Fruit fly (Drosophila melanogaster) whole organism, adult: ENCODE data around the gene CG14110.

ENCODE experiments used
- CG11617 ChIP-seq: fragments of 200-800 bp; sonication (Bioruptor generic); optimal IDR thresholded peaks from 2 replicates; lab custom pipeline; 2017; ENCODE audit warnings: mild to moderate bottlenecking, missing biosample characterization, missing genetic modification reagents, missing genetic modification characterization
- CG14711 ChIP-seq: fragments of 200-800 bp; sonication (Bioruptor generic); optimal IDR thresholded peaks from 2 replicates; lab custom pipeline; 2018; ENCODE audit warnings: missing biosample characterization, mild to moderate bottlenecking, missing genetic modification characterization, moderate library complexity
- CG1620 ChIP-seq: fragments of 200-800 bp; sonication (Bioruptor generic); optimal IDR thresholded peaks from 2 replicates; lab custom pipeline; 2016; ENCODE audit warnings: missing biosample characterization, missing genetic modification characterization
- CG33017 ChIP-seq: fragments of 200-800 bp; sonication (Bioruptor generic); optimal IDR thresholded peaks from 2 replicates; lab custom pipeline; 2018; ENCODE audit warnings: missing biosample characterization, mild to moderate bottlenecking, missing genetic modification characterization, moderate library complexity
- CG5204 ChIP-seq: fragments of 200-800 bp; sonication (Bioruptor generic); optimal IDR thresholded peaks from 2 replicates; lab custom pipeline; 2016; ENCODE audit warnings: missing biosample characterization, missing genetic modification characterization
- CG7045 ChIP-seq: fragments of 200-800 bp; sonication (Bioruptor generic); optimal IDR thresholded peaks from 2 replicates; lab custom pipeline; 2017; ENCODE audit warnings: missing biosample characterization, mild to moderate bottlenecking, missing genetic modification characterization
- CG7101 ChIP-seq: fragments of 200-800 bp; sonication (Bioruptor generic); optimal IDR thresholded peaks from 2 replicates; lab custom pipeline; 2018; ENCODE audit warnings: missing biosample characterization, mild to moderate bottlenecking, missing genetic modification characterization, moderate library complexity
- Clk ChIP-seq: fragments of 200-800 bp; sonication (Bioruptor generic); optimal IDR thresholded peaks from 2 replicates; lab custom pipeline; 2017; ENCODE audit warnings: missing biosample characterization, missing genetic modification characterization
- Crg-1 ChIP-seq: fragments of 200-800 bp; sonication (Bioruptor generic); optimal IDR thresholded peaks from 2 replicates; lab custom pipeline; 2016; ENCODE audit warnings: missing biosample characterization, missing genetic modification characterization
- Hr96 ChIP-seq: fragments of 200-800 bp; sonication (Bioruptor generic); optimal IDR thresholded peaks from 2 replicates; lab custom pipeline; 2016; ENCODE audit warnings: missing biosample characterization, missing genetic modification characterization
- Mnt ChIP-seq: fragments of 200-800 bp; sonication (Bioruptor generic); optimal IDR thresholded peaks from 2 replicates; lab custom pipeline; 2016; ENCODE audit warnings: missing biosample characterization, mild to moderate bottlenecking, missing genetic modification characterization
- bab1 ChIP-seq: fragments of 200-800 bp; sonication (Bioruptor generic); optimal IDR thresholded peaks from 3 replicates; lab custom pipeline; 2019; ENCODE audit warnings: missing biosample characterization, mild to moderate bottlenecking, missing genetic modification characterization, moderate library complexity
- cic ChIP-seq: fragments of 200-800 bp; sonication (Bioruptor generic); optimal IDR thresholded peaks from 2 replicates; lab custom pipeline; 2017; ENCODE audit warnings: missing biosample characterization, mild to moderate bottlenecking, missing genetic modification characterization, moderate library complexity
- cnc ChIP-seq, 2 experiments: fragments of >200 bp; optimal IDR thresholded peaks; 2 replicates each; lab custom pipeline; 2017
- kay ChIP-seq: fragments of 200-800 bp; sonication (Bioruptor generic); peaks from one replicate; lab custom pipeline; 2016; ENCODE audit warnings: missing biosample characterization, missing genetic modification characterization, borderline replicate concordance
- ovo ChIP-seq: fragments of 200-800 bp; sonication (Bioruptor generic); optimal IDR thresholded peaks from 2 replicates; lab custom pipeline; 2016; ENCODE audit warnings: missing biosample characterization, missing genetic modification characterization
- pad ChIP-seq: fragments of 200-800 bp; sonication (Bioruptor generic); optimal IDR thresholded peaks from 3 replicates; lab custom pipeline; 2017; ENCODE audit warnings: missing biosample characterization, missing genetic modification characterization, mild to moderate bottlenecking, moderate library complexity, missing genetic modification reagents
- tj ChIP-seq: fragments of 200-800 bp; sonication (Bioruptor generic); optimal IDR thresholded peaks from 3 replicates; lab custom pipeline; 2017; ENCODE audit warnings: missing biosample characterization, mild to moderate bottlenecking, missing genetic modification characterization, moderate library complexity
- toe ChIP-seq: fragments of 200-800 bp; sonication (Bioruptor generic); optimal IDR thresholded peaks from 2 replicates; lab custom pipeline; 2016; ENCODE audit warnings: missing biosample characterization, missing genetic modification characterization

CG14110 gene

DNA sequence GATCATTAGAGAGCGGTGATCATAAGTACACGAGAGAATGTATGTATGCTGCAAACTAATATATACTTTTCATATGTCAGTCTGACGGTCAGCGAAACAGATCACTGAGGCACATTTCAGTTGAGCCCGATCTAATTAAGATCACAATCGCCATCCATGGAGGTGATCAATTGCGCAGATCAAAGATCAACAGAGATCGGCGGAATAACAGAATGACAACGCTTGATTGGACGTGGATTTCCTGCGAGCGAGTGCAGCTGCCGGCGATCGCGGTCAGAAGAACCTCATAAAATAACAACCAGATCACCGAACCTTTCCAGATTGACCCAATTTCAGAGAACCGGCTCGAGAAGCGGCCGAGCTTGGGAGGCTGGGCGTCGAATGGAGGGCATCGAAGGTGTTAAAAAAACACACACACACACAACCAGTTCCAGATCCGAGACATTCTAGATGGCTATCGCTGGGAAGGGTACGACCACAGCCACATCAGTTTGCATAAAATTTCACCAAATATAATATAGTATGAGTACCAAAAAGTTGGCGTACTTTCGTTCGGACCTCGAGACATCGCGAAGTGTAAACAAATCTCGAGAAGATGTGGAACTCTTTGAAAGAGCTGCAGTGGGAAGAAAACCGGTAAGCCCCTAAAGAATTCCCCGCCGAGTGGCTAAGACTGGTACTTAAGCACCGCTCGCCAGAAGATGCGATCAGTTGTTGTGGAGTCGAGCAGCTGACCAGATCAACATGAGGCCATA is 2.4 kb upstream of the CG14110 start, which contains the start of gene ImpL1:
ImpL1 (plus strand) TSS at position 705 of the 755 bp plus-strand sequence.
- TF ChIP-seq kay = no peak
- TF ChIP-seq CG5204 (GFP tag; lab: Kevin White, UChicago) = no peak
- TF ChIP-seq tj (GFP tag; lab: Kevin White, UChicago) = no peak
- TF ChIP-seq Clk (GFP tag; lab: Kevin White, UChicago) = no peak
- TF ChIP-seq toe (GFP tag; lab: Kevin White, UChicago) = no peak
- TF ChIP-seq Hr96 (GFP tag; lab: Kevin White, UChicago) = no peak
- no peak for TF ChIP-seq CG11617 (GFP tag; lab: Kevin White, UChicago)
- no peak for TF ChIP-seq Mnt

dm6 chr3L:13387608-13388007 is 3.0 kb downstream of the CG14110 start, which contains the start of gene CG10171:
CG10171 (minus strand) TSS chr3L:13387907.
- TF ChIP-seq CG1620 (GFP tag; lab: Kevin White, UChicago) (no peak), tj (GFP tag; lab: Kevin White, UChicago) (no peak), Clk (GFP tag; lab: Kevin White, UChicago) (no peak), CG7101 (tag; lab: Kevin White, UChicago) (no peak), Mnt (no peak), pad (no peak), cic (GFP tag; lab: Kevin White, UChicago) (no peak), Crg-1 (GFP tag; lab: Kevin White, UChicago) (no peak), Hr96 (GFP tag; lab: Kevin White, UChicago) (no peak)

- TF ChIP-seq CG14711 (tag; lab: Kevin White, UChicago) (no peak), Hr96 (GFP tag; lab: Kevin White, UChicago) (no peak), bab1 (GFP tag; lab: Kevin White, UChicago) (no peak)
These were observed 5.2 kb downstream of the CG14110 start, which contains the start of gene Poc1 for dm6 chr3L:13389834-13390233. Poc1 (minus strand) TSS chr3L:13390006.

DNA sequence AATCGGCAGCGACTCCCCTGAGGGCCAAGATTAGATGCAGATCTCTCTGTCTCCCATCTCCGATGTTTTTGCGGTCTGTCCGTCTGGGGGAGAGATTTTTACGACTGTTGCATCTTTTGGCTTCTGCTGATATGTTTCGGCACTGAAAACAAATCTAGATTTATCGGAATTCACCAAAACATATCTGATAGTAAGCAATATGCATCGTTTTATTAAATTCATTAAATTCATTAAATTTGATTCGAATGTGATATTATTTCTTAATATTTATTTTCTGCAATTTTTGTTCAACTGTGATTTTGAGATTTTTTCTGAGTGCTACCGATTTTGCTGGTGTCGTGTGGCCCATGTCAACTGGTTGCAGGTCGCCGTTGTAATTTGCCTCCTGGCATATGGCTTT is 8.9 kb downstream of the CG14110 start:
- no peak for TF ChIP-seq cnc (optimal IDR thresholded peaks at IDR 0.05; lab: Kevin White, UChicago)
- TF ChIP-seq Hr96 (GFP tag; lab: Kevin White, UChicago) = no peak
- TF ChIP-seq CG33017 (tag; lab: Kevin White, UChicago) = no peak
- TF ChIP-seq Crg-1 (GFP tag; lab: Kevin White, UChicago) = no peak

- TF ChIP-seq toe (GFP tag; lab: Kevin White, UChicago) (no peak), Clk (GFP tag; lab: Kevin White, UChicago) (no peak), CG33017 (tag; lab: Kevin White, UChicago) (no peak), bab1 (GFP tag; lab: Kevin White, UChicago) (no peak), CG14711 (tag; lab: Kevin White, UChicago) (no peak), pad (no peak), CG5204 (GFP tag; lab: Kevin White, UChicago) (no peak), CG1620 (GFP tag; lab: Kevin White, UChicago) (no peak)
These were observed 13.1 kb downstream of the CG14110 start for dm6 chr3L:13397656-13398055.

dm6 chr3L:13400872-13401418 is 16.4 kb downstream of the CG14110 start, which contains the start of gene sens:
sens (minus strand) TSS chr3L:13401125.
- no peak for TF ChIP-seq Crg-1 (GFP tag; lab: Kevin White, UChicago)
- TF ChIP-seq bab1 (GFP tag; lab: Kevin White, UChicago) = no peak
- no peak for TF ChIP-seq tj (GFP tag; lab: Kevin White, UChicago)
- TF ChIP-seq CG33017 (tag; lab: Kevin White, UChicago) = no peak
- no peak for TF ChIP-seq cnc (optimal IDR thresholded peaks at IDR 0.05; lab: Kevin White, UChicago)
- TF ChIP-seq CG7045 (GFP tag; lab: Kevin White, UChicago) = no peak
- no peak for TF ChIP-seq Mnt
- no peak for TF ChIP-seq pad
- TF ChIP-seq Clk (GFP tag; lab: Kevin White, UChicago) = no peak
- no peak for TF ChIP-seq Hr96 (GFP tag; lab: Kevin White, UChicago)
- no peak for TF ChIP-seq CG5204 (GFP tag; lab: Kevin White, UChicago)
- no peak for TF ChIP-seq CG14711 (tag; lab: Kevin White, UChicago)
- no peak for TF ChIP-seq cic (GFP tag; lab: Kevin White, UChicago)

DNA sequence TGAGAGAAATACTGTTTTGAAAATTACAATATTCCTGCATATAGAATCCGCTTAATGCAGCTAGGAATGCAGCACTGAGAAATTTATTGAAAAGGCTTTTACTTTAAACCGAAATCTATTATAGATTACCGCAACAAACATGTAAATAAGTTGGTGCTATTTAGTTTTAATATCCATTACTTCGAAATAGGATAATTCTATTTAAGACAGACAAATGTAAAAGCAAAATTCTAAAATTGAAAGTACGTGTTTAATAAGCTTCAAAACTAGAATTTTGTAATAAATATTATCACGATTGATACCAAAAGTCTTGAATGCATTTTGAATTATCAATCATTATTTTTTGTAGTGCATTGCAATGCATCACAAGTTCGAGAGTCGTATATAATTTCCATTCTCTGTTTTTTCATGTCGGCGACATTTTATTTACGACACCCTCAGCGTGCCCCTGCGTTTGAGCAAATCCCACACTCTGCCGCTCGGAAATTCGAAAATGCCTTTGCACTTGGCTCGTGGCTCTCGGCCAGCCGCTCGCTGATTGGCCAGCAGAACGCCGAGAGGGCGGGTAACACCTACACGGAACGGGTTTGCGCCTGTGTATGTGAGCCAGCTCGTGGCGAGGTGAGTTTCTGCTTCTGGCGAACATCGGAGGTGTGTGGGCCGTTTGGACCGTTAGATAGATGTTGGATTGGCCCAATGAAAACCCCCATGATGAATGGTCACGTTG is 18.7 kb downstream of the CG14110 start:
- no peak for TF ChIP-seq Clk (GFP tag; lab: Kevin White, UChicago)
- no peak for TF ChIP-seq CG33017 (tag; lab: Kevin White, UChicago)
- TF ChIP-seq cic (GFP tag; lab: Kevin White, UChicago) = no peak
- TF ChIP-seq ovo (GFP tag; lab: Kevin White, UChicago) = no peak
- TF ChIP-seq CG11617 (GFP tag; lab: Kevin White, UChicago) = no peak
- TF ChIP-seq CG1620 (GFP tag; lab: Kevin White, UChicago) = no peak
- no peak for TF ChIP-seq Mnt
- no peak for TF ChIP-seq kay
- TF ChIP-seq Hr96 (GFP tag; lab: Kevin White, UChicago) = no peak
- no peak for TF ChIP-seq CG7101 (tag; lab: Kevin White, UChicago)
